Fruit fly (Drosophila melanogaster) whole organism, pupa: ENCODE results near the gene CG43060.
"Not testable (repeated sequence)": the region's sequence is repeated elsewhere in the genome, so short reads cannot be mapped to it uniquely, and the experiment has no call there.

Source experiments
- CG10348 ChIP-seq: fragments of 200-800 bp; sonication (Bioruptor generic); IDR thresholded peaks from 2 replicates; pipeline ENCODE4 v1.3.6; 2022; ENCODE audit warnings: missing biosample characterization, missing genetic modification characterization
- CG17806 ChIP-seq: fragments of 200-800 bp; sonication (Bioruptor generic); optimal IDR thresholded peaks from 2 replicates; lab custom pipeline; 2018; ENCODE audit warnings: missing biosample characterization, mild to moderate bottlenecking, missing genetic modification characterization, moderate library complexity
- CG32121 ChIP-seq: fragments of 200-800 bp; sonication (Bioruptor generic); IDR thresholded peaks from 2 replicates; pipeline ENCODE4 v1.3.6; 2022; ENCODE audit warnings: missing biosample characterization, missing genetic modification characterization
- CG34367 ChIP-seq: fragments of 200-800 bp; sonication (Bioruptor generic); optimal IDR thresholded peaks from 2 replicates; lab custom pipeline; 2018; ENCODE audit warnings: missing biosample characterization, mild to moderate bottlenecking, missing genetic modification characterization
- CG8159 ChIP-seq: fragments of 200-800 bp; sonication (Bioruptor generic); optimal IDR thresholded peaks from 3 replicates; lab custom pipeline; 2018; ENCODE audit warnings: missing biosample characterization, mild to moderate bottlenecking, missing genetic modification characterization, moderate library complexity
- CG8301 ChIP-seq: fragments of 200-800 bp; sonication (Bioruptor generic); optimal IDR thresholded peaks from 2 replicates; lab custom pipeline; 2018; ENCODE audit warnings: missing biosample characterization, mild to moderate bottlenecking, missing genetic modification characterization
- EcR ChIP-seq: fragments of 200-800 bp; sonication (Bioruptor generic); optimal IDR thresholded peaks from 3 replicates; lab custom pipeline; 2019; ENCODE audit warnings: missing biosample characterization, missing genetic modification characterization, mild to moderate bottlenecking, moderate library complexity, missing genetic modification reagents
- Pif1A ChIP-seq: fragments of 200-800 bp; sonication (Bioruptor generic); optimal IDR thresholded peaks from 3 replicates; lab custom pipeline; 2016; ENCODE audit warnings: missing biosample characterization, missing genetic modification characterization
- Pif1B ChIP-seq: fragments of 200-800 bp; sonication (Bioruptor generic); optimal IDR thresholded peaks from 3 replicates; lab custom pipeline; 2016; ENCODE audit warnings: missing biosample characterization, missing genetic modification characterization
- Snoo ChIP-seq: fragments of 200-800 bp; sonication (Bioruptor generic); optimal IDR thresholded peaks from 3 replicates; lab custom pipeline; 2017; ENCODE audit warnings: missing biosample characterization, mild to moderate bottlenecking, missing genetic modification characterization, inconsistent platforms
- fd96Ca ChIP-seq: fragments of 200-800 bp; sonication (Bioruptor generic); IDR thresholded peaks from 3 replicates; pipeline ENCODE4 v1.3.6; 2022; ENCODE audit warnings: missing biosample characterization, missing genetic modification characterization

- not testable (repeated sequence) for TF ChIP-seq CG8159; Snoo (tag; lab: Kevin White, UChicago); CG32121 (GFP tag; lab: Robert Waterston, UW); CG10348 (GFP tag; lab: Robert Waterston, UW); Pif1A (GFP tag; lab: Kevin White, UChicago); EcR (GFP tag; lab: Kevin White, UChicago); fd96Ca (GFP tag; lab: Robert Waterston, UW); CG17806 (tag; lab: Kevin White, UChicago); Pif1B (GFP tag; lab: Kevin White, UChicago); CG34367 (tag; lab: Kevin White, UChicago); CG8301 (tag; lab: Kevin White, UChicago)
Measured at dm6 chr3R:8049373-8049772, 8.3 kb downstream of the CG43060 start, which contains the start of gene CG43061.
